Worm (Caenorhabditis elegans): ENCODE data around the gene C13A2.10.

C13A2.10 gene

DNA sequence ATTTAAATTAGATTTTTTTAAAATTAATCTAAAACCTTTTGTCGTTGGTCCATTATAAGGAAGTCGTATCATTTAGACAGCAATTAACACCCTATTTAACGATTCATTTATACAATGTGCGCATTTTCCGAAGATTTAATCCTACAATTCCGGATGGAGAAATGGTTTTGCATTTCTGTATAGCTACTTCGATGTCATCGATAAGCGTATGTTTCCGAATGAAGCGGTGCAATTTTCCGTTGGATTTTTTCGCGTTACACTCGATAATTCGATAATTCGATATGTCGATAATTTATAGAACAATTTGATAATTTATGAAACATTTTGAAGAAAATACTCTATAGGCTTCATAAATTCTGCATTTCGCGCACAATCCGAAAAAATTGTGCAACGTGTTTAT is at the start of gene C13A2.10:
Gene C13A2.10 (minus strand): TSS at position 101 of the 400 bp plus-strand sequence.
- no peak for TF ChIP-seq egrh-3 (GFP tag; IDR thresholded peaks at IDR 0.05)
- no peak for TF ChIP-seq Y95B8A.8 (GFP tag; IDR thresholded peaks at IDR 0.05)
- no peak for TF ChIP-seq B0019.2 (GFP tag; conservative IDR thresholded peaks at IDR 0.05)

DNA sequence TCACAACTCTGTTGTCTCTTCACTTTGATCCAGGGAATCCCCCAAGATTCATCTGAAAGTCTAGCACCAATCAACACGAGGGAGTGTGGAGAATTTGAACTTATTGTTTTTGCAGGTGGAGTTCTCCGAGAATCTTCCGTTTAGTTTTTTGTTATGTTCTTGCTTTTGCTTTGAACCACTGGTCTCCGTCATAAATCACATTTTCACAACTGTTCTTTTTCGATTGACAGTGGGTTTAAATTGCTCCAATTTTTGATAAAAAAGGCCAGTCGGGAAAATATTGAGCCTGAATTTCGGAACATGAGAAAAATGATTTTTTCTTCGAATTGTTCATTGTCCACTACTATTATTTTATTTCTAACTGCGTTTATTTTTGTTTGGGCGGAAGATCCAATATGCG is 47.0 kb upstream of the C13A2.10 start, which contains the start of gene F10G2.10:
Gene F10G2.10 (plus strand): TSS at position 301 of the 400 bp plus-strand sequence.
- TF ChIP-seq ceh-79 (tag; optimal IDR thresholded peaks at IDR 0.05) = no peak
- TF ChIP-seq rpc-1 (optimal IDR thresholded peaks at IDR 0.05) = no peak
- TF ChIP-seq rpc-1 (tag; optimal IDR thresholded peaks at IDR 0.05) = no peak
- TF ChIP-seq lin-35 (GFP tag; optimal IDR thresholded peaks at IDR 0.05) = no peak
- no peak for TF ChIP-seq hrde-1 (tag; optimal IDR thresholded peaks at IDR 0.05; ENCODE audit: borderline replicate concordance)
- TF ChIP-seq nhr-27 (tag; optimal IDR thresholded peaks at IDR 0.05) = no peak
- no peak for TF ChIP-seq mes-4 (tag; optimal IDR thresholded peaks at IDR 0.05)
- TF ChIP-seq T07F8.4 (tag; optimal IDR thresholded peaks at IDR 0.05) = no peak
- no peak for TF ChIP-seq mcd-1 (GFP tag; IDR thresholded peaks at IDR 0.05)
- TF ChIP-seq tbx-9 (tag; optimal IDR thresholded peaks at IDR 0.05; ENCODE audit: borderline replicate concordance) = no peak
- TF ChIP-seq ceh-27 (GFP tag; optimal IDR thresholded peaks at IDR 0.05) = no peak
- no peak for TF ChIP-seq F39B2.1 (GFP tag; IDR thresholded peaks at IDR 0.05)

DNA sequence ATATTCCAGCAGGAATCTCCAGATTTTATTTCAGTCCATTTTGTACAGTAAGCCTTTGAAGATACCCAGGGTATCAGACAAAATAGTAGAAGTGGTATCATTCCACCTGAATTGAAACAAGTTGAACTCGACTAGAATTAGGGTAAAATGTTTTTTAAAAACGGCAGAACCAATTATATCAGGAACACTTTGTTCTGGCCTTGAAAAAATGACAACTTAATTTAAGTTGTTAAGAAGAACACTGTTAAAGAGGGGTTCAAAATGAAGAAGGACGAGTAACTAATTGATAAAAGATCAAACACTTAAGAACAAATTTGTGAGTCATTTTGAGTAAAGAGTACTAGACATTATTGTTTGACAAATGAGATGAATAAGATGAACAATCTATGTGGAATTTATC is 46.0 kb upstream of the C13A2.10 start, which contains the start of gene lmd-4:
Gene lmd-4 (minus strand): TSS at position 101 of the 400 bp plus-strand sequence.
- TF ChIP-seq snpc-3.4 (tag; optimal IDR thresholded peaks at IDR 0.05) (no peak), somi-1 (GFP tag; optimal IDR thresholded peaks at IDR 0.05) (no peak), hrde-1 (tag; optimal IDR thresholded peaks at IDR 0.05; ENCODE audit: borderline replicate concordance) (no peak), egl-18 (GFP tag; IDR thresholded peaks at IDR 0.05) (no peak), hlh-26 (GFP tag; conservative IDR thresholded peaks at IDR 0.05) (no peak), madf-6 (GFP tag; IDR thresholded peaks at IDR 0.05) (no peak), gei-17 (GFP tag; optimal IDR thresholded peaks at IDR 0.05) (no peak), F39B2.1 (GFP tag; IDR thresholded peaks at IDR 0.05) (no peak), Y95B8A.8 (GFP tag; IDR thresholded peaks at IDR 0.05) (no peak), dpl-1 (GFP tag; optimal IDR thresholded peaks at IDR 0.05) (no peak), ZK185.1 (tag; optimal IDR thresholded peaks at IDR 0.05; ENCODE audit: poor library complexity, severe bottlenecking) (no peak), D2030.7 (GFP tag; IDR thresholded peaks at IDR 0.05) (no peak), F57A8.1 (GFP tag; optimal IDR thresholded peaks at IDR 0.05) (no peak)

DNA sequence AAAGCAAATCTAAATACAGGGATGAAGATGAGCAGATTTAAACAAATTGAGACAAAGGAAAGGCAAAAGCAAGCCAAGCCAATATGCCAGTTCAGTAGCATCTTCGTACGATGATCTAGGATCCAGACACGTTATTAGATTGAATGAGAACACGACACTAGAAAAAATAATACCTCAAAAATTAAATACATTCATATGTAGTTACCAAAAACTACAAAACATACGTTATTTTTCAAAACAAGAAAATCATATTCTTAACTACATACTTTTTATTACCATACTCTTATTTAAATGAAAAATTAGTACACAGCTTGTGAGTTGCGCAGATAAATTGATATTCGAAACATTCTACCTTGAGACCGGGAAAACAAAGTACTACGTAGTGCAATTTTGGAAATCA is 38.3 kb upstream of the C13A2.10 start, which contains the start of gene srx-6:
Gene srx-6 (minus strand): TSS at position 101 of the 400 bp plus-strand sequence.
- TF ChIP-seq chd-7 (tag; optimal IDR thresholded peaks at IDR 0.05) (no peak), nhr-120 (GFP tag; IDR thresholded peaks at IDR 0.05) (no peak), K12H6.12 (tag; optimal IDR thresholded peaks at IDR 0.05) (no peak), rec-8 (tag; optimal IDR thresholded peaks at IDR 0.05) (no peak), sea-2 (GFP tag; IDR thresholded peaks at IDR 0.05) (no peak), madf-8 (GFP tag; conservative IDR thresholded peaks at IDR 0.05) (no peak), snpc-3.4 (tag; optimal IDR thresholded peaks at IDR 0.05) (no peak), lin-40 (tag; optimal IDR thresholded peaks at IDR 0.05) (no peak), ZK185.1 (tag; optimal IDR thresholded peaks at IDR 0.05; ENCODE audit: poor library complexity, severe bottlenecking) (no peak), hmg-20 (GFP tag; IDR thresholded peaks at IDR 0.05) (no peak), nfyb-1 (GFP tag; IDR thresholded peaks at IDR 0.05) (no peak), T07F8.4 (tag; optimal IDR thresholded peaks at IDR 0.05) (no peak), efl-1 (GFP tag; optimal IDR thresholded peaks at IDR 0.05) (no peak), ztf-18 (tag; optimal IDR thresholded peaks at IDR 0.05) (no peak), F37B4.10 (GFP tag; IDR thresholded peaks at IDR 0.05) (no peak), bed-1 (GFP tag; IDR thresholded peaks at IDR 0.05) (no peak), ztf-26 (tag; optimal IDR thresholded peaks at IDR 0.05) (no peak), F22D6.2 (tag; optimal IDR thresholded peaks at IDR 0.05) (no peak), xnd-1 (tag; optimal IDR thresholded peaks at IDR 0.05) (no peak)

Measured in whole organism, young adult.